Worm (Caenorhabditis elegans): ENCODE results near the gene spp-6.

DNA sequence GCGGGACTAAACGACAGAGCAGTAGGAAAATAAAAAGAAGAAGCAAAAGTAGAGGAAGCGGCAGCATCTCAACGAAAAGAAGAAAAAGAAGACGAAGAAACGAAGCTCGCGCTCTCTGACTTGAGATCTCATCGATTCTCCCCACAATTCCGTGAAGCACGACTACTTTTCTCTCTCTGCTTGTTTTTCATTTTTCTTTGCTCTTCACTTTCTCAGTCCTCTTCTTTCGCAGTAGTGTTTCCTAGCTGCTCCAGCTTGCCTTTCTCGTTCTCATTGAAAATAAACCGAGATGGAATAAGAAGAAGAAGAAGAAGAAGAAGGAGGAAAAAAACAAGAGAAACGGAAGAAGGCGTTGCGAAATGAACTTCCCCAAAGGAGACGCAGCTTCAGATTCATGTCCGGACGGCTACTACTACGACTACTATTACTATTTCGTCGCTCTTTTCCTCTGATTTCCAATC, 32.4 kb upstream of the spp-6 start:
- no peak for TF ChIP-seq ama-1 (optimal IDR thresholded peaks at IDR 0.05)
- no peak for TF ChIP-seq flt-1 (GFP tag; IDR thresholded peaks at IDR 0.05)
- no peak for TF ChIP-seq scrt-1 (GFP tag; IDR thresholded peaks at IDR 0.05)
- TF ChIP-seq ceh-13 (GFP tag; optimal IDR thresholded peaks at IDR 0.05) = no peak
- TF ChIP-seq tbx-37 (GFP tag; conservative IDR thresholded peaks at IDR 0.05) = no peak
- no peak for TF ChIP-seq tra-4 (tag; optimal IDR thresholded peaks at IDR 0.05)
